Fruit fly (Drosophila melanogaster) whole organism, embryonic: Measurements from ENCODE around the gene CG18265.
A peak's percentile ranks its signal among the peaks of the same experiment; 100 is the strongest.

Source experiments
- CG10267 ChIP-seq: fragments of 200-800 bp; sonication (Bioruptor generic); optimal IDR thresholded peaks from 2 replicates; lab custom pipeline; 2018; ENCODE audit warnings: missing biosample characterization, mild to moderate bottlenecking, missing genetic modification characterization, moderate library complexity
- CG11247 ChIP-seq: fragments of 200-800 bp; sonication (Bioruptor generic); IDR thresholded peaks from 2 replicates; pipeline ENCODE4 v1.3.6; 2022; ENCODE audit warnings: missing biosample characterization, missing genetic modification characterization
- CG11695 ChIP-seq: fragments of 200-800 bp; sonication (Bioruptor generic); IDR thresholded peaks from 3 replicates; pipeline ENCODE4 v1.3.6; 2022; ENCODE audit warnings: missing biosample characterization, missing genetic modification characterization
- CG13287 ChIP-seq: fragments of 200-800 bp; sonication (Bioruptor generic); IDR thresholded peaks from 2 replicates; pipeline ENCODE4 v1.3.6; 2022; ENCODE audit warnings: missing biosample characterization, missing genetic modification characterization; ENCODE audit not compliant: partially characterized antibody
- CG13296 ChIP-seq: fragments of 200-800 bp; sonication (Bioruptor generic); optimal IDR thresholded peaks from 3 replicates; lab custom pipeline; 2018; ENCODE audit warnings: missing biosample characterization, mild to moderate bottlenecking, missing genetic modification characterization
- CG13424 ChIP-seq: fragments of 200-800 bp; sonication (Bioruptor generic); optimal IDR thresholded peaks from 2 replicates; lab custom pipeline; 2019; ENCODE audit warnings: missing biosample characterization, mild to moderate bottlenecking, missing genetic modification characterization, moderate library complexity
- CG14667 ChIP-seq: fragments of 200-800 bp; sonication (Bioruptor generic); IDR thresholded peaks from 2 replicates; pipeline ENCODE4 v1.3.6; 2022; ENCODE audit warnings: missing biosample characterization, missing genetic modification characterization
- CG15479 ChIP-seq: fragments of 200-800 bp; sonication (Bioruptor generic); optimal IDR thresholded peaks from 3 replicates; lab custom pipeline; 2019; ENCODE audit warnings: missing biosample characterization, mild to moderate bottlenecking, missing genetic modification characterization, moderate library complexity
- CG16815 ChIP-seq: fragments of 200-800 bp; sonication (Bioruptor generic); optimal IDR thresholded peaks from 3 replicates; lab custom pipeline; 2017; ENCODE audit warnings: missing biosample characterization, mild to moderate bottlenecking, missing genetic modification characterization
- CG17359 ChIP-seq: fragments of 200-800 bp; sonication (Bioruptor generic); optimal IDR thresholded peaks from 3 replicates; lab custom pipeline; 2018; ENCODE audit warnings: missing biosample characterization, mild to moderate bottlenecking, missing genetic modification characterization, moderate library complexity
- CG18262 ChIP-seq: fragments of 200-800 bp; optimal IDR thresholded peaks from 3 replicates; lab custom pipeline; 2019; ENCODE audit warnings: missing biosample characterization, mild to moderate bottlenecking, missing genetic modification characterization, moderate library complexity
- CG2129 ChIP-seq: fragments of 200-800 bp; sonication (Bioruptor generic); IDR thresholded peaks from 2 replicates; pipeline ENCODE4 v1.3.6; 2022; ENCODE audit warnings: missing biosample characterization, missing genetic modification characterization; ENCODE audit not compliant: partially characterized antibody
- CG2199 ChIP-seq: fragments of 200-800 bp; sonication (Bioruptor generic); IDR thresholded peaks from 3 replicates; pipeline ENCODE4 v1.3.6; 2022; ENCODE audit warnings: missing biosample characterization, missing genetic modification characterization
- CG2712 ChIP-seq: fragments of 200-800 bp; optimal IDR thresholded peaks from 3 replicates; lab custom pipeline; 2019; ENCODE audit warnings: missing biosample characterization, mild to moderate bottlenecking, missing genetic modification characterization, moderate library complexity
- CG32772 ChIP-seq: fragments of 200-800 bp; sonication (Bioruptor generic); IDR thresholded peaks from 2 replicates; pipeline ENCODE4 v1.3.6; 2022; ENCODE audit warnings: missing biosample characterization, missing genetic modification characterization
- CG3281 ChIP-seq: fragments of 200-800 bp; sonication (Bioruptor generic); optimal IDR thresholded peaks from 3 replicates; lab custom pipeline; 2017; ENCODE audit warnings: missing biosample characterization, mild to moderate bottlenecking, missing genetic modification characterization
- CG33557 ChIP-seq: fragments of 200-800 bp; sonication (Bioruptor generic); optimal IDR thresholded peaks from 2 replicates; lab custom pipeline; 2019; ENCODE audit warnings: missing biosample characterization, mild to moderate bottlenecking, missing genetic modification characterization, moderate library complexity
- CG4328 ChIP-seq: fragments of 200-800 bp; sonication (Bioruptor generic); optimal IDR thresholded peaks from 3 replicates; lab custom pipeline; 2017; ENCODE audit warnings: missing biosample characterization, missing genetic modification reagents, missing genetic modification characterization
- CG4424 ChIP-seq: fragments of 200-800 bp; sonication (Bioruptor generic); optimal IDR thresholded peaks from 3 replicates; lab custom pipeline; 2016; ENCODE audit warnings: missing biosample characterization, missing genetic modification characterization
- CG6272 ChIP-seq: fragments of 200-800 bp; sonication (Bioruptor generic); IDR thresholded peaks from 2 replicates; pipeline ENCODE4 v1.3.6; 2022; ENCODE audit warnings: missing biosample characterization, missing genetic modification characterization
- CG8359 ChIP-seq: fragments of 200-800 bp; sonication (Bioruptor generic); optimal IDR thresholded peaks from 2 replicates; lab custom pipeline; 2017; ENCODE audit warnings: missing biosample characterization, mild to moderate bottlenecking, missing genetic modification characterization, borderline replicate concordance
- Dad ChIP-seq: fragments of 200-800 bp; sonication (Bioruptor generic); optimal IDR thresholded peaks from 3 replicates; lab custom pipeline; 2016; ENCODE audit warnings: missing biosample characterization, missing genetic modification characterization
- E2f1 ChIP-seq: fragments of 200-800 bp; sonication (Bioruptor generic); IDR thresholded peaks from 2 replicates; pipeline ENCODE4 v1.3.6; 2022; ENCODE audit warnings: missing biosample characterization, missing genetic modification characterization
- Fer1 ChIP-seq: fragments of 200-800 bp; sonication (Bioruptor generic); optimal IDR thresholded peaks from 2 replicates; lab custom pipeline; 2017; ENCODE audit warnings: missing biosample characterization, mild to moderate bottlenecking, missing genetic modification characterization
- HHEX ChIP-seq: fragments of 200-800 bp; sonication (Bioruptor generic); optimal IDR thresholded peaks from 3 replicates; lab custom pipeline; 2017; ENCODE audit warnings: missing biosample characterization, mild to moderate bottlenecking, missing genetic modification characterization, missing genetic modification reagents
- Hr39 ChIP-seq: fragments of >200 bp; optimal IDR thresholded peaks from 2 replicates; lab custom pipeline; 2017
- Meics ChIP-seq: fragments of 200-800 bp; sonication (Bioruptor generic); optimal IDR thresholded peaks from 2 replicates; lab custom pipeline; 2017; ENCODE audit warnings: missing biosample characterization, mild to moderate bottlenecking, missing genetic modification characterization
- Nf-YB ChIP-seq: fragments of 200-800 bp; sonication (Bioruptor generic); optimal IDR thresholded peaks from 3 replicates; lab custom pipeline; 2019; ENCODE audit warnings: missing biosample characterization, mild to moderate bottlenecking, missing genetic modification characterization, moderate library complexity
- NfI ChIP-seq: fragments of 200-800 bp; sonication (Bioruptor generic); optimal IDR thresholded peaks from 3 replicates; lab custom pipeline; 2018; ENCODE audit warnings: missing biosample characterization, mild to moderate bottlenecking, missing genetic modification characterization, moderate library complexity
- Oaz ChIP-seq: fragments of 200-800 bp; sonication (Bioruptor generic); IDR thresholded peaks from 2 replicates; pipeline ENCODE4 v1.3.6; 2022; ENCODE audit warnings: missing biosample characterization, missing genetic modification characterization
- ab ChIP-seq: fragments of 200-800 bp; sonication (Bioruptor generic); optimal IDR thresholded peaks from 2 replicates; lab custom pipeline; 2016; ENCODE audit warnings: missing biosample characterization, missing genetic modification characterization
- abd-A ChIP-seq: fragments of 200-800 bp; sonication (Bioruptor generic); optimal IDR thresholded peaks from 3 replicates; lab custom pipeline; 2019; ENCODE audit warnings: missing biosample characterization, mild to moderate bottlenecking, missing genetic modification characterization, moderate library complexity
- cg ChIP-seq: fragments of 200-800 bp; sonication (Bioruptor generic); optimal IDR thresholded peaks from 3 replicates; lab custom pipeline; 2019; ENCODE audit warnings: missing biosample characterization, mild to moderate bottlenecking, missing genetic modification characterization, moderate library complexity
- crc ChIP-seq: fragments of 200-800 bp; sonication (Bioruptor generic); optimal IDR thresholded peaks from 2 replicates; lab custom pipeline; 2016; ENCODE audit warnings: missing biosample characterization, missing genetic modification characterization
- cwo ChIP-seq: fragments of 200-800 bp; sonication (Bioruptor generic); optimal IDR thresholded peaks from 3 replicates; lab custom pipeline; 2017; ENCODE audit warnings: missing biosample characterization, missing genetic modification characterization, mild to moderate bottlenecking, moderate library complexity, missing genetic modification reagents
- dati ChIP-seq: fragments of 200-800 bp; sonication (Bioruptor generic); IDR thresholded peaks from 2 replicates; pipeline ENCODE4 v1.3.6; 2022; ENCODE audit warnings: missing biosample characterization, missing genetic modification characterization
- lab ChIP-seq: fragments of 200-800 bp; sonication (Bioruptor generic); optimal IDR thresholded peaks from 3 replicates; lab custom pipeline; 2017; ENCODE audit warnings: missing biosample characterization, missing genetic modification characterization, mild to moderate bottlenecking, moderate library complexity, missing genetic modification reagents
- nmo ChIP-seq: fragments of 200-800 bp; sonication (Bioruptor generic); optimal IDR thresholded peaks from 2 replicates; lab custom pipeline; 2018; ENCODE audit warnings: missing biosample characterization, mild to moderate bottlenecking, missing genetic modification characterization, moderate library complexity
- oc ChIP-seq: fragments of 200-800 bp; sonication (Bioruptor generic); optimal IDR thresholded peaks from 2 replicates; lab custom pipeline; 2018; ENCODE audit warnings: missing biosample characterization, mild to moderate bottlenecking, missing genetic modification characterization, moderate library complexity
- org-1 ChIP-seq: fragments of 200-800 bp; sonication (Bioruptor generic); optimal IDR thresholded peaks from 2 replicates; lab custom pipeline; 2017; ENCODE audit warnings: missing biosample characterization, missing genetic modification characterization
- prd ChIP-seq, 3 experiments: fragments of >200 bp in 2 of 3; fragments of 200-800 bp in 1 of 3; sonication (Bioruptor generic) in 1 of 3; optimal IDR thresholded peaks in 2 of 3; IDR thresholded peaks in 1 of 3; 2 replicates in 2 of 3; 3 replicates in 1 of 3; pipeline versions ENCODE4 v1.3.6 to Lab custom; 2017 to 2022; ENCODE audit warnings: missing biosample characterization in 1 of 3, missing genetic modification characterization in 1 of 3
- pros ChIP-seq: fragments of 200-800 bp; sonication (Bioruptor generic); optimal IDR thresholded peaks from 3 replicates; lab custom pipeline; 2019; ENCODE audit warnings: missing biosample characterization, mild to moderate bottlenecking, missing genetic modification characterization, moderate library complexity
- sens ChIP-seq: fragments of 200-800 bp; sonication (Bioruptor generic); peaks from one replicate; lab custom pipeline; 2016; ENCODE audit warnings: missing biosample characterization, missing genetic modification characterization
- slou ChIP-seq: fragments of 200-800 bp; sonication (Bioruptor generic); optimal IDR thresholded peaks from 3 replicates; lab custom pipeline; 2016; ENCODE audit warnings: missing biosample characterization, missing genetic modification characterization
- sqz ChIP-seq: fragments of 200-800 bp; sonication (Bioruptor generic); optimal IDR thresholded peaks from 3 replicates; lab custom pipeline; 2018; ENCODE audit warnings: missing biosample characterization, mild to moderate bottlenecking, missing genetic modification characterization
- tll ChIP-seq, 2 experiments: fragments of 200-800 bp in 1 of 2; fragments of >200 bp in 1 of 2; sonication (Bioruptor generic) in 1 of 2; optimal IDR thresholded peaks; 2 replicates each; lab custom pipeline; 2017 to 2019; ENCODE audit warnings: missing biosample characterization in 2 of 2, missing genetic modification characterization in 2 of 2, mild to moderate bottlenecking in 1 of 2, moderate library complexity in 1 of 2
- zen ChIP-seq: fragments of 200-800 bp; sonication (Bioruptor generic); optimal IDR thresholded peaks from 3 replicates; lab custom pipeline; 2018; ENCODE audit warnings: missing biosample characterization, mild to moderate bottlenecking, missing genetic modification characterization, moderate library complexity

Gene CG18265

DNA sequence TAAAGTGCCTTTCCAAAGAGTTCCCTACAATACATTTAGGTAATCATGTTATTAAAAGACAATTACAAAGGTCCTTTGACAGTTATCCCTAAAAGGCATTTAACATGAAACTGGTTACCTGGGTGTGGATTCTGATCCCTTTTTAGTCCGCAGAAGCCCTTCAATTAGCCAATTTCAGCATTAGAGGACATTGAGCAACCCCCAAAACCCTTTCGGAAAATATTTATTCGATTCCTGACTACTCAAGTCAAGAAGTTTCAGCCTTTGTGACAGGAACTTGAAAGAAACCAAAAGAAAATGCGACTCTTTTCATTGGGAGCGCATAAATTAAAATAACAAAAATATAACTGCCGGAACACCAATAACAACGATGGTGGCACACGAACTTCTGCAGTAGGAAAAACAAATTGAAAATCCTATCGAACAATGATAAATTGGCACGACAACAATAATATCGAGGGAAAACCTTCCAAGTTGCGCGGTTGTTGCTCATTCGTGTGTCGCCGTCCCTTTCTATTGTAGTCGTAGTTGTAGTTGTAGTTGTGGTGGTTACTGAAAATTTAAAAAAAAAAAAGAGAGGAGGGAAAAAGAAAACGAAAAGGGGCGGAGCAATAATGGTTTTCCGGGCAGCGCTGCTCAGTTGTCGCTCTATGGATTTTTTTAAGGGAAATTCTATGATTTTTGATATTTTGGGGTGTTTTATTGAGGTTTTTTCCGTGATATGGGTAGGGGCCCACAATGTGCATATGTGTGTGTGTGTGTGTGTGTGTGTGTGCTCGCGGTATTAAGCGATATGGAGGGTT lies 6.6 kb downstream of the CG18265 start:
- TF ChIP-seq CG13287 (no peak), tll (GFP tag; optimal IDR thresholded peaks at IDR 0.05; lab: Kevin White, UChicago) (peak in 1 of 2 experiments; percentile 75), Dad (GFP tag; lab: Kevin White, UChicago) (no peak), oc (tag; lab: Kevin White, UChicago) (no peak), CG11247 (GFP tag; lab: Robert Waterston, UW) (no peak), sens (GFP tag; lab: Kevin White, UChicago) (peak; percentile 59), org-1 (GFP tag; lab: Kevin White, UChicago) (no peak), ab (GFP tag; lab: Kevin White, UChicago) (no peak), CG17359 (no peak), Hr39 (lab: Kevin White, UChicago) (peak; percentile 6), crc (GFP tag; lab: Kevin White, UChicago) (no peak), abd-A (tag; lab: Kevin White, UChicago) (peak; percentile 19), Fer1 (GFP tag; lab: Kevin White, UChicago) (no peak), Oaz (GFP tag; lab: Robert Waterston, UW) (no peak), slou (GFP tag; lab: Kevin White, UChicago) (no peak), dati (GFP tag; lab: Robert Waterston, UW) (no peak), pros (peak; percentile 94), NfI (no peak), CG15479 (GFP tag; lab: Kevin White, UChicago) (peak; percentile 18), CG6272 (GFP tag; lab: Robert Waterston, UW) (no peak), cg (GFP tag; lab: Kevin White, UChicago) (peak; percentile 61), CG8359 (GFP tag; lab: Kevin White, UChicago) (no peak), sqz (GFP tag; lab: Kevin White, UChicago) (peak; percentile 59), CG2199 (GFP tag; lab: Robert Waterston, UW) (peak; percentile 75; the same call in 2 of the 3 replicates), zen (tag; lab: Kevin White, UChicago) (peak; percentile 38), Nf-YB (GFP tag; lab: Kevin White, UChicago) (peak; percentile 69), CG16815 (no peak), lab (GFP tag; lab: Kevin White, UChicago) (no peak)

DNA sequence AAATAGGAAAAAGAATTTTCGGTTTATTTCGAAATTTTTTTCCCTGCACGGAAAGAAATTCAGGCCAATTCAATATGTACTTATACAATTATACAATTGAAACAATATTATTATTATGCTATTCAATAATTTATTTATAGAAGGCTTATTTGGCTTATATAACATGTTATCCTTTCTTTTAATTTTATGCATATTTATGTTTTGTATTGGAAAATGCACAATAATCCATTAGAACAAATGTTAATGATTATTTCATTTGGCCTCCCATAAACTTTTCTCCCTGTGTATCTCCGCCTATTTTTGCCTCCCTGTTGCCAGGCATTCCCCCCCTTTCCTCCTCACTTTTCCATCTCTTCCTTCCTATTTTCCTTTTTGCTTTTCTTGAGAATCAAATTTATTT lies 8.7 kb downstream of the CG18265 start:
- TF ChIP-seq CG4424 (GFP tag; lab: Kevin White, UChicago) (peak; percentile 17), CG11695 (GFP tag; lab: Robert Waterston, UW) (peak; percentile 47; the same call in 1 of the 3 replicates), HHEX (GFP tag; lab: Kevin White, UChicago) (peak; percentile 14), CG4328 (peak; percentile 15), Meics (GFP tag; lab: Kevin White, UChicago) (peak; percentile 47), CG2712 (peak; percentile 44), CG13424 (tag; lab: Kevin White, UChicago) (peak; percentile 44), CG2129 (no peak), cwo (GFP tag; lab: Kevin White, UChicago) (peak; percentile 43), org-1 (GFP tag; lab: Kevin White, UChicago) (peak; percentile 18), CG10267 (peak; percentile 15), CG18262 (peak; percentile 29), CG14667 (0 out of 2 replicates have a peak, but pooled peaks have one; percentile 4), prd (optimal IDR thresholded peaks at IDR 0.05; lab: Kevin White, UChicago) (no peak), prd (GFP tag; IDR thresholded peaks at IDR 0.05; lab: Robert Waterston, UW) (0 out of 3 replicates have a peak, but pooled peaks have one; percentile 36), sqz (GFP tag; lab: Kevin White, UChicago) (no peak), CG3281 (peak; percentile 45), nmo (peak; percentile 19), E2f1 (0 out of 2 replicates have a peak, but pooled peaks have one; percentile 9), lab (GFP tag; lab: Kevin White, UChicago) (peak; percentile 68), CG13296 (GFP tag; lab: Kevin White, UChicago) (peak; percentile 25), CG32772 (GFP tag; lab: Robert Waterston, UW) (0 out of 2 replicates have a peak, but pooled peaks have one; percentile 27), CG33557 (GFP tag; lab: Kevin White, UChicago) (no peak)
